Worm (Caenorhabditis elegans) whole organism, L3 larva: Measurements from ENCODE around the gene Y15E3A.4.

Source experiments
- ama-1 ChIP-seq: fragments of 150-350 bp; optimal IDR thresholded peaks from 2 replicates; lab custom pipeline; 2018
- ceh-16 ChIP-seq: sonication (generic microtip); optimal IDR thresholded peaks from 2 replicates; lab custom pipeline; 2017; ENCODE audit warnings: missing biosample characterization, missing genetic modification characterization
- ceh-82 ChIP-seq: fragments of 150-350 bp; optimal IDR thresholded peaks from 2 replicates; lab custom pipeline; 2014; ENCODE audit warnings: missing biosample characterization, missing genetic modification characterization
- daf-12 ChIP-seq: fragments of 150-350 bp; optimal IDR thresholded peaks from 2 replicates; lab custom pipeline; 2014; ENCODE audit warnings: missing biosample characterization, missing genetic modification reagents, missing genetic modification characterization
- elt-2 ChIP-seq: sonication (generic microtip); optimal IDR thresholded peaks from 2 replicates; lab custom pipeline; 2016; ENCODE audit warnings: missing genetic modification reagents, mild to moderate bottlenecking, missing genetic modification characterization, missing compliant biosample characterization
- lin-39 ChIP-seq: fragments of 150-350 bp; optimal IDR thresholded peaks from 2 replicates; lab custom pipeline; 2018; ENCODE audit warnings: missing biosample characterization, missing genetic modification reagents, missing genetic modification characterization
- mdl-1 ChIP-seq: fragments of 150-350 bp; optimal IDR thresholded peaks from 2 replicates; lab custom pipeline; 2014; ENCODE audit warnings: missing biosample characterization, missing genetic modification characterization
- nhr-11 ChIP-seq: fragments of 150-350 bp; optimal IDR thresholded peaks from 2 replicates; lab custom pipeline; 2014; ENCODE audit warnings: missing biosample characterization, missing genetic modification characterization
- nhr-43 ChIP-seq: sonication (generic microtip); optimal IDR thresholded peaks from 2 replicates; lab custom pipeline; 2016; ENCODE audit warnings: mild to moderate bottlenecking, missing genetic modification characterization, missing compliant biosample characterization; ENCODE audit not compliant: poor library complexity, severe bottlenecking
- nhr-77 ChIP-seq: fragments of 150-350 bp; optimal IDR thresholded peaks from 2 replicates; lab custom pipeline; 2014; ENCODE audit warnings: missing biosample characterization, missing genetic modification characterization
- pha-4 ChIP-seq: fragments of 150-350 bp; optimal IDR thresholded peaks from 2 replicates; lab custom pipeline; 2014; ENCODE audit warnings: missing biosample characterization, missing genetic modification reagents, missing genetic modification characterization
- skn-1 ChIP-seq: fragments of 150-350 bp; optimal IDR thresholded peaks from 2 replicates; lab custom pipeline; 2014; ENCODE audit warnings: missing biosample characterization, missing genetic modification characterization
- snpc-4 ChIP-seq: fragments of 150-350 bp; optimal IDR thresholded peaks from 2 replicates; lab custom pipeline; 2014; ENCODE audit warnings: missing biosample characterization, missing genetic modification characterization
- ztf-4 ChIP-seq: fragments of 150-350 bp; optimal IDR thresholded peaks from 2 replicates; lab custom pipeline; 2014; ENCODE audit warnings: missing biosample characterization, missing genetic modification characterization

DNA sequence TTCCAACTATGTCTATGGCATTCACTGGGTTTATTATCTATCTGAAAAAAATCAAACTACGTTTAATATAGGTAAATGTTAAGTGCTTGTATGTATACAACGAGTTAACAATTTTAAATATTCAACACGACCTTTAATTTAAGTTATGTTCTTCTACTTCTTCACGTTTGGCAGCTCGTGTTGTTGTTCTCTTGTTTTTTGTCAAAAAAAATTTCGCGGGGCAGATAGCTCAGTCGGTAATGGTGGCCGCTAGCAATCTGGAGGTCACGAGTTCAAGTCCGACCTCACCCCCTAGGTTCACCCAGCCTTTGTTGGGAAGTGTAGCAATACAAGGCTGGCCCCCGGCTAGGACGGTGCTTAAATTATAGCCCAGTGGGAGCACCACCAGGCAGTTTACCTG is 22.1 kb downstream of the Y15E3A.4 start:
- TF ChIP-seq ceh-82 (tag; lab: Kevin White, UChicago) = no peak
- no peak for TF ChIP-seq daf-12
- TF ChIP-seq nhr-11 (tag; lab: Kevin White, UChicago) = no peak
- TF ChIP-seq snpc-4 (tag; lab: Kevin White, UChicago) = no peak
- no peak for TF ChIP-seq nhr-77 (tag; lab: Kevin White, UChicago)
- no peak for TF ChIP-seq lin-39
- no peak for TF ChIP-seq mdl-1
- no peak for TF ChIP-seq ztf-4 (tag; lab: Kevin White, UChicago)
- TF ChIP-seq ama-1 (lab: Kevin White, UChicago) = no peak
- no peak for TF ChIP-seq nhr-43 (tag; lab: Kevin White, UChicago)
- TF ChIP-seq pha-4 = no peak
- TF ChIP-seq skn-1 = no peak
- TF ChIP-seq elt-2 (tag; lab: Kevin White, UChicago) = no peak
- no peak for TF ChIP-seq ceh-16 (tag; lab: Kevin White, UChicago)
